Fruit fly (Drosophila melanogaster): ENCODE data around the gene SkpC.

The SkpC gene

dm6 chrX:19795808-19796207 is 20.1 kb upstream of the SkpC start:
- TF ChIP-seq noc (tag; optimal IDR thresholded peaks at IDR 0.05): no peak

dm6 chrX:19806137-19806536 is 9.7 kb upstream of the SkpC start:
- no peak for TF ChIP-seq noc (tag; optimal IDR thresholded peaks at IDR 0.05)

- no peak for TF ChIP-seq noc (tag; optimal IDR thresholded peaks at IDR 0.05)
Measured at dm6 chrX:19811057-19811456, 4.8 kb upstream of the SkpC start.

DNA sequence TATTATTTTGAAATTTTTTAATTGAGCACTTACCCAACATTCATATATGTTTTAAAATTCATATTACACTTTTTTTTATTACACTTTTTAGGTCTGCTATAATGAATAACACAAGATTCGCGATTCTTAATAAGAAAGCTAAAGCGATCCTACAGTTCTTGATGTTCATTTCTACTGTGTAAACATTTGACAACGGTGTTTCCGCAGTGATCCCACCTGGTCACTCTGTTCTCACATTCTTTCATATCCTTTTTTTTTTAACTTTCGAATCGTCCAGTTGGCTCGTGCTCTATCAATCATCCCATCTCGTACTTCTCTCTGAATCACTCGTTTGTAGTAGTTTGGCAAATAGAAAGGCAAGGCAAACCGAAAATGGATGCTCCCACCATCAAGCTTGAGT is 3.4 kb upstream of the SkpC start, which contains the start of gene SkpD:
TSS of gene SkpD (plus strand) at position 301 of the 400 bp plus-strand sequence.
- TF ChIP-seq noc (tag; optimal IDR thresholded peaks at IDR 0.05): no peak

DNA sequence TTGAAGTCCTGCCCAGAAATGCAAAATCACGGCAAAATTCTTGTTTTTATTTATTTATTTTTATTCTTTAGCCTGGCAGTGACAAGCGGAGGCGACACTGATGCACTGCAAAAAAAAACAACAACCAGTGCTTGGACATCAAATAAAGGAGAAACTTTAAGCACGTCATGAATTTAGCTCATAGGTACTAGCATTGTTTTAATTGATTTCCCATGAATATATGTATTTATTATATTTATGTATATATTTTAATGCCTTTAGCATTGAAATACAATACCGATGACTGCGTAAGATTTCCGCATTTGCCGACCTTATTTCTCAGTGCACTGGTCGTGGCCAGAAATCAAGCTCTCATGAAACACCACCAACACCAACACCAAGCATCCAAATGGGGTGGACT is 2.7 kb downstream of the SkpC start:
- no peak for TF ChIP-seq noc (tag; optimal IDR thresholded peaks at IDR 0.05)

DNA sequence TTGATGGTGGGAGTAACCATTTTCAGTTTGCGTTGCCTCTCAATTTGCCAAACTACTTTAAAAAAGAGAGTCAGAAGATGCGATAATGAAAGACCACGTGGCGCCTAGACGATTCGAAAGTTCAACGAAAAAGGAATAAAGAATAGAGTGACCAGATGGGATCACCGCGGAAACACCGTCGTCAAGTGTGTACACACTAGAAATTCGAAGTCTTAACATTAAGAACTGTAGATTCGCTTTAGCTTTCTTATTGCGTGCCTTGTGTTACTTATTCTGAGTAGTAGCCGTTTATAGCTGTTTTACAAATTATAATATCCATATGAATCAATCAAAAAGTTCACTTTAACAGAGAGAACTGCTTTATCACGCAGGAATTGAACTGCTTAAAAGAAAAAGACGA is 8.1 kb downstream of the SkpC start, which contains the start of gene SkpE:
TSS of gene SkpE (minus strand) at position 101 of the 400 bp plus-strand sequence.
- TF ChIP-seq noc (tag; optimal IDR thresholded peaks at IDR 0.05): no peak

DNA sequence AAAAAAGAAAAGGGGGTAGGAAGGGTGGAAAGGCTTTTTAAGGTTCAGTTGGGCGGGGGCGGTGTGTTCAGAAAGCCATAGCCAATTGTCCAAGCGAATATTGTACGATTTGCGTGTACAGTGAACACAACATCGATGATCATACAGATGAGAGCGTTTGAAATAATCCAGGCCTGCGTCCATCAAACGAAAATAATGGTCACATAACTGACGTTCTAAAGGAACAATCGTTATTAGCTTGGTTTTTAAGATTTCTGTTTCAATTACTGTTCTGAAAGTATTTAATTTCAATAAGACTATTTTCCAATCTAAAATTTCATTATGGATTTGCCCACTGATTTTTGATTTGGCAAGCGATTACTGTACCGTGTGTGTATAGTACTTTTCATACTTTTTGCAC is 9.3 kb downstream of the SkpC start:
- no peak for TF ChIP-seq noc (tag; optimal IDR thresholded peaks at IDR 0.05)

DNA sequence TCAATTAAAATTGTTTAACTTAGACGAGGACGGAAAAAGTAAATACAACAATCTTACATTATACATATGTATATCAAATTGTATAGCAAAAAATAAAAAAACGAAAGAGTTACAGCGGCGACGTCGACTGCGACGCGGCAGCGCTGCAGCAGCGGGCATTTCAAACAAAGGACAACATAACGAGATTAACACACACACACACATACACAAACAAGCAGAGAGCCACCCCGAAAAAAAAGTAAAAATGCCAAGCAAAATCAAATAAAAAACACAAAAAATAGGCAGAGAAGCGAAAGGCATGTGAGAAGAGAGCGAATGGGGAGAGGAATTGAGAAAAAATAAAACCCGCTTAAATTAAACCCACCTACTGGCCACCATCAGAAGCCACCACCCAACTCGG is 11.9 kb downstream of the SkpC start:
- TF ChIP-seq noc (tag; optimal IDR thresholded peaks at IDR 0.05): no peak

dm6 chrX:19839067-19839466 is 23.2 kb downstream of the SkpC start:
- TF ChIP-seq noc (tag; optimal IDR thresholded peaks at IDR 0.05): no peak

DNA sequence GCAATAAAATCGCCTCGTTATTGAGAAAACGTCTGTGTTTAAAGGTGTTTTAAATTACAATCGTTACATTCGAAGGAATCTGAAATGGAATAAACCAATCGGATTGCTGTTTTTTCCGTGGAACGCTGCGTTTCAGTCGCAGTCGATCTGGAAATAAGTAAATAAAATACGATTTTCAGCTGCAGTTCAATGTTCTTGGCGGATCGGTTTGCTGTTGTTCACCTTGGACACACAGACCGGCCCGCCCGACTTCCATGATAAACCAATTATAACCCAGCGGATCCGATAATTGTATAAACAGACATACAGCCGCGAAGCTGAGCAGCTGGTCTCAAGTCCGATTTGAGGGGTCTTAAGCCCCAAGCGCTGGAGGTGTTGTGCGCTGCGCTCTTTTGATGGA is 24.5 kb downstream of the SkpC start:
- no peak for TF ChIP-seq noc (tag; optimal IDR thresholded peaks at IDR 0.05)

dm6 chrX:19842397-19843261 is 26.8 kb downstream of the SkpC start:
- no peak for TF ChIP-seq noc (tag; optimal IDR thresholded peaks at IDR 0.05)

- TF ChIP-seq noc (tag; optimal IDR thresholded peaks at IDR 0.05): no peak
Measured at dm6 chrX:19844010-19844766, 28.3 kb downstream of the SkpC start.

DNA sequence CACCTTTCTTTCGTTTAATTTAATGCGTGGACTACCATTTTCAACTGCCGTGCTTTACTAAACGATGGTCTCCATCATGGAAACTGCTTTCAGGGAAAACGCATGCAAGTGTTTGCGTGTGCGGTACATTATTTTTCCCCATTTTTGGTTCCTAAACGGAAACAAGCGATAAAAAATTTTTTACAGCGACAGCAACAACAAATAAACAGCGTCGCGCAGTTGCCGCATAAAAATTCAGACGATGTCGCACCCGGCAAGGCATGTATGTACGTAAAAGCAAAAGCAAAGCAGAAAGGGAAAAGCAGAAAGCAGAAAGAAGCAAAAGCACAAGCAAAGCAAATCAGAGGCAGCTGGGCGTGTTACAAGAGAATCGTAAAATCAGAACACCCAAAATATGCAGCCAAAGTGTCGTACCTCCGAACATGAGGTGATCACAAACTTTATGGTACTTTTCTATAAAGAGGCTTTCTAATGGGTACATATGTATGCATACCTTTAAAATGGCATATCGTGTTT is 29.7 kb downstream of the SkpC start:
- no peak for TF ChIP-seq noc (tag; optimal IDR thresholded peaks at IDR 0.05)

dm6 chrX:19846701-19847383 is 31.0 kb downstream of the SkpC start:
- TF ChIP-seq noc (tag; optimal IDR thresholded peaks at IDR 0.05): no peak

dm6 chrX:19848342-19848793 is 32.5 kb downstream of the SkpC start:
- no peak for TF ChIP-seq noc (tag; optimal IDR thresholded peaks at IDR 0.05)

dm6 chrX:19850503-19851094 is 34.7 kb downstream of the SkpC start:
- no peak for TF ChIP-seq noc (tag; optimal IDR thresholded peaks at IDR 0.05)
